Fruit fly (Drosophila melanogaster) whole organism: ENCODE data around the gene CG10581.

Experiments used
- CG8478 ChIP-seq: fragments of >200 bp; optimal IDR thresholded peaks from 2 replicates; lab custom pipeline; 2018; ENCODE audit warnings: inconsistent platforms
- pan ChIP-seq: fragments of >200 bp; optimal IDR thresholded peaks from 2 replicates; lab custom pipeline; 2017
- psq ChIP-seq: fragments of >200 bp; optimal IDR thresholded peaks from 2 replicates; lab custom pipeline; 2017
- usp ChIP-seq: fragments of >200 bp; optimal IDR thresholded peaks from 2 replicates; lab custom pipeline; 2017; ENCODE audit warnings: missing biosample characterization, missing genetic modification characterization, mixed read lengths

DNA sequence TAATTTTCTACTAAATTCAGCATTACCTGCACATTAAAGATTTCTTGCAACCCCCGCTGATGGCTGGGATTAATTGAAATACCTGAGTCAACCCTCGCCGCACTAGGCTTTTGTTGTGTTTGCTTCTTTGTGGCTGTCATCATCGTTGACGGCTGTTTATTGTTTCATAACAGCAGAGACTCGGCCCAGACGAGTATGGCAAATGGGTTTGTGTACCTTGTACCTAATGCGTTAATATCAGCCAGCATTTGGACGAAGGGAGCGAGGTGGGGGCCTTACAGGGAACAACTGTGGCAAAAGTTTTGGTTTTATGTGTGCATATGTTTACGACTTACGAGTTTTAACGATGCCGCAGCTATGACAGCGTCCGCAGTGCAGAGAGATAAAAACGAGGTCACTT is 21.8 kb upstream of the CG10581 start:
- TF ChIP-seq psq (lab: Kevin White, UChicago) (no peak), usp (GFP tag; lab: Kevin White, UChicago) (no peak), CG8478 (lab: Kevin White, UChicago) (no peak), pan (lab: Kevin White, UChicago) (no peak)
